Fruit fly (Drosophila melanogaster): ENCODE data around the gene COX5BL.

COX5BL gene

dm6 chr2L:6539623-6540381, 19.4 kb upstream of the COX5BL start (continued):
- peak; percentile 33 for TF ChIP-seq dmrt99B (tag; optimal IDR thresholded peaks at IDR 0.05)
- peak; percentile 0 for TF ChIP-seq CG9727 (GFP tag; optimal IDR thresholded peaks at IDR 0.05)
- no peak for TF ChIP-seq NFAT (GFP tag; IDR thresholded peaks at IDR 0.05)
- no peak for TF ChIP-seq oc (tag; optimal IDR thresholded peaks at IDR 0.05)
- TF ChIP-seq CoRest (tag; optimal IDR thresholded peaks at IDR 0.05), result no peak
- no peak for TF ChIP-seq Hsf (GFP tag; optimal IDR thresholded peaks at IDR 0.05)
- no peak for TF ChIP-seq CG34376 (GFP tag; optimal IDR thresholded peaks at IDR 0.05)
- TF ChIP-seq CG13894 (tag; optimal IDR thresholded peaks at IDR 0.05), result no peak
- TF ChIP-seq Kr (GFP tag; optimal IDR thresholded peaks at IDR 0.05), result no peak
- peak; percentile 26 for TF ChIP-seq CG33557 (GFP tag; optimal IDR thresholded peaks at IDR 0.05)
- no peak for TF ChIP-seq CG5245 (GFP tag; optimal IDR thresholded peaks at IDR 0.05)
- TF ChIP-seq cg (GFP tag; optimal IDR thresholded peaks at IDR 0.05), result no peak
- peak; percentile 1 for TF ChIP-seq CG13775 (GFP tag; optimal IDR thresholded peaks at IDR 0.05)
- TF ChIP-seq salm (tag; optimal IDR thresholded peaks at IDR 0.05), result no peak
- TF ChIP-seq BtbVII (GFP tag; optimal IDR thresholded peaks at IDR 0.05), result no peak
- TF ChIP-seq Trl (optimal IDR thresholded peaks at IDR 0.05), result no peak
- TF ChIP-seq Trl (GFP tag; optimal IDR thresholded peaks at IDR 0.05), result no peak
- no peak for TF ChIP-seq CG11696 (GFP tag; IDR thresholded peaks at IDR 0.05)
- no peak for TF ChIP-seq sens-2 (GFP tag; IDR thresholded peaks at IDR 0.05)
- peak; percentile 2 for TF ChIP-seq CG14710 (tag; optimal IDR thresholded peaks at IDR 0.05)
- no peak for TF ChIP-seq gce (GFP tag; IDR thresholded peaks at IDR 0.05)
- no peak for TF ChIP-seq gfzf (GFP tag; optimal IDR thresholded peaks at IDR 0.05)
- no peak for TF ChIP-seq Hand (GFP tag; optimal IDR thresholded peaks at IDR 0.05)
- peak; percentile 15 for TF ChIP-seq CG13424 (tag; optimal IDR thresholded peaks at IDR 0.05)
- no peak for TF ChIP-seq Lhr (GFP tag; optimal IDR thresholded peaks at IDR 0.05)
- peak; percentile 25 for TF ChIP-seq tio (GFP tag; optimal IDR thresholded peaks at IDR 0.05)
- TF ChIP-seq trem (tag; optimal IDR thresholded peaks at IDR 0.05), result no peak
- TF ChIP-seq ato (GFP tag; IDR thresholded peaks at IDR 0.05; ENCODE audit: partially characterized antibody), result no peak
- TF ChIP-seq pho (GFP tag; optimal IDR thresholded peaks at IDR 0.05), result no peak
- TF ChIP-seq CG11247 (GFP tag; IDR thresholded peaks at IDR 0.05), result no peak
- peak; percentile 21 for TF ChIP-seq gcm (GFP tag; optimal IDR thresholded peaks at IDR 0.05)
- TF ChIP-seq ro (GFP tag; IDR thresholded peaks at IDR 0.05), result no peak
- no peak for TF ChIP-seq Fer2 (tag; optimal IDR thresholded peaks at IDR 0.05)
- TF ChIP-seq Aef1 (GFP tag; IDR thresholded peaks at IDR 0.05), result no peak
- peak in 1 of 3 experiments; percentile 24 for TF ChIP-seq lola (GFP tag; optimal IDR thresholded peaks at IDR 0.05)
- 0 out of 3 replicates have a peak, but pooled peaks have one; percentile 40 for TF ChIP-seq CG7963 (GFP tag; IDR thresholded peaks at IDR 0.05; ENCODE audit: partially characterized antibody)
- no peak for TF ChIP-seq CG4328 (GFP tag; optimal IDR thresholded peaks at IDR 0.05)
- TF ChIP-seq CG43689 (GFP tag; IDR thresholded peaks at IDR 0.05), result no peak
- no peak for TF ChIP-seq CG8359 (GFP tag; optimal IDR thresholded peaks at IDR 0.05; ENCODE audit: borderline replicate concordance)
- TF ChIP-seq Bdp1 (GFP tag; optimal IDR thresholded peaks at IDR 0.05), result no peak
- no peak for TF ChIP-seq nerfin-1 (tag; optimal IDR thresholded peaks at IDR 0.05)
- TF ChIP-seq BEAF-32 (GFP tag; optimal IDR thresholded peaks at IDR 0.05), result no peak
- TF ChIP-seq Oli (tag; optimal IDR thresholded peaks at IDR 0.05), result peak; percentile 57
- no peak for TF ChIP-seq Dad (GFP tag; optimal IDR thresholded peaks at IDR 0.05)
- TF ChIP-seq HmgZ (tag; optimal IDR thresholded peaks at IDR 0.05), result no peak
- no peak for TF ChIP-seq jumu (GFP tag; optimal IDR thresholded peaks at IDR 0.05)
- TF ChIP-seq CG17568 (GFP tag; optimal IDR thresholded peaks at IDR 0.05), result no peak
- TF ChIP-seq CG8924 (tag; optimal IDR thresholded peaks at IDR 0.05), result peak; percentile 2
- peak; percentile 53 for TF ChIP-seq CG30403 (GFP tag; optimal IDR thresholded peaks at IDR 0.05)
